Fruit fly (Drosophila melanogaster) whole organism, embryonic: Measurements from ENCODE around the gene dah.

Source experiments
- Atf-2 ChIP-seq: fragments of 200-800 bp; sonication (Bioruptor generic); optimal IDR thresholded peaks from 2 replicates; lab custom pipeline; 2016; ENCODE audit warnings: missing biosample characterization, missing genetic modification characterization
- BtbVII ChIP-seq: fragments of 200-800 bp; sonication (Bioruptor generic); optimal IDR thresholded peaks from 3 replicates; lab custom pipeline; 2017; ENCODE audit warnings: missing biosample characterization, mild to moderate bottlenecking, missing genetic modification characterization
- Bteb2 ChIP-seq: fragments of 200-800 bp; sonication (Bioruptor generic); optimal IDR thresholded peaks from 2 replicates; lab custom pipeline; 2016; ENCODE audit warnings: missing biosample characterization, missing genetic modification characterization
- CG10274 ChIP-seq: fragments of 200-800 bp; sonication (Bioruptor generic); optimal IDR thresholded peaks from 3 replicates; lab custom pipeline; 2017; ENCODE audit warnings: missing biosample characterization, mild to moderate bottlenecking, missing genetic modification characterization
- CG10565 ChIP-seq: fragments of 200-800 bp; sonication (Bioruptor generic); optimal IDR thresholded peaks from 3 replicates; lab custom pipeline; 2016; ENCODE audit warnings: missing biosample characterization, mild to moderate bottlenecking, missing genetic modification characterization
- CG13287 ChIP-seq: fragments of 200-800 bp; sonication (Bioruptor generic); IDR thresholded peaks from 2 replicates; pipeline ENCODE4 v1.3.6; 2022; ENCODE audit warnings: missing biosample characterization, missing genetic modification characterization; ENCODE audit not compliant: partially characterized antibody
- CG13296 ChIP-seq: fragments of 200-800 bp; sonication (Bioruptor generic); optimal IDR thresholded peaks from 3 replicates; lab custom pipeline; 2018; ENCODE audit warnings: missing biosample characterization, mild to moderate bottlenecking, missing genetic modification characterization
- CG15601 ChIP-seq: fragments of 200-800 bp; sonication (Bioruptor generic); optimal IDR thresholded peaks from 3 replicates; lab custom pipeline; 2019; ENCODE audit warnings: missing biosample characterization, mild to moderate bottlenecking, missing genetic modification characterization, moderate library complexity
- CG17568 ChIP-seq: fragments of 200-800 bp; sonication (Bioruptor generic); optimal IDR thresholded peaks from 2 replicates; lab custom pipeline; 2018; ENCODE audit warnings: missing biosample characterization, mild to moderate bottlenecking, missing genetic modification characterization, moderate library complexity
- CG18619 ChIP-seq: fragments of 200-800 bp; sonication (Bioruptor generic); optimal IDR thresholded peaks from 3 replicates; lab custom pipeline; 2017; ENCODE audit warnings: missing biosample characterization, mild to moderate bottlenecking, missing genetic modification characterization
- CG30431 ChIP-seq: fragments of 200-800 bp; sonication (Bioruptor generic); optimal IDR thresholded peaks from 2 replicates; lab custom pipeline; 2017; ENCODE audit warnings: missing biosample characterization, missing genetic modification characterization
- CG3163 ChIP-seq: fragments of 200-800 bp; sonication (Bioruptor generic); optimal IDR thresholded peaks from 3 replicates; lab custom pipeline; 2016; ENCODE audit warnings: missing biosample characterization, missing genetic modification characterization
- CG33557 ChIP-seq: fragments of 200-800 bp; sonication (Bioruptor generic); optimal IDR thresholded peaks from 2 replicates; lab custom pipeline; 2019; ENCODE audit warnings: missing biosample characterization, mild to moderate bottlenecking, missing genetic modification characterization, moderate library complexity
- CG4282 ChIP-seq: fragments of 200-800 bp; sonication (Bioruptor generic); optimal IDR thresholded peaks from 2 replicates; lab custom pipeline; 2016; ENCODE audit warnings: missing biosample characterization, missing genetic modification characterization
- CG4424 ChIP-seq: fragments of 200-800 bp; sonication (Bioruptor generic); optimal IDR thresholded peaks from 3 replicates; lab custom pipeline; 2016; ENCODE audit warnings: missing biosample characterization, missing genetic modification characterization
- CG5245 ChIP-seq: fragments of 200-800 bp; sonication (Bioruptor generic); optimal IDR thresholded peaks from 3 replicates; lab custom pipeline; 2016; ENCODE audit warnings: missing biosample characterization, missing genetic modification characterization
- CG8388 ChIP-seq: fragments of 200-800 bp; sonication (Bioruptor generic); optimal IDR thresholded peaks from 2 replicates; lab custom pipeline; 2019; ENCODE audit warnings: missing biosample characterization, mild to moderate bottlenecking, missing genetic modification characterization, moderate library complexity
- CG8478 ChIP-seq: fragments of >200 bp; optimal IDR thresholded peaks from 2 replicates; lab custom pipeline; 2018
- Chrac-16 ChIP-seq: fragments of 200-800 bp; sonication (Bioruptor generic); optimal IDR thresholded peaks from 3 replicates; lab custom pipeline; 2016; ENCODE audit warnings: missing biosample characterization, missing genetic modification characterization
- Dad ChIP-seq: fragments of 200-800 bp; sonication (Bioruptor generic); optimal IDR thresholded peaks from 3 replicates; lab custom pipeline; 2016; ENCODE audit warnings: missing biosample characterization, missing genetic modification characterization
- Deaf1 ChIP-seq: fragments of 200-800 bp; optimal IDR thresholded peaks from 3 replicates; lab custom pipeline; 2019; ENCODE audit warnings: missing biosample characterization, mild to moderate bottlenecking, missing genetic modification characterization, moderate library complexity
- Dek ChIP-seq: fragments of 200-800 bp; sonication (Bioruptor generic); optimal IDR thresholded peaks from 3 replicates; lab custom pipeline; 2019; ENCODE audit warnings: missing biosample characterization, mild to moderate bottlenecking, missing genetic modification characterization, moderate library complexity
- Kr ChIP-seq: fragments of 200-800 bp; sonication (Bioruptor generic); optimal IDR thresholded peaks from 2 replicates; lab custom pipeline; 2017; ENCODE audit warnings: missing biosample characterization, mild to moderate bottlenecking, missing genetic modification characterization
- MBD-R2 ChIP-seq: fragments of 200-800 bp; sonication (Bioruptor generic); IDR thresholded peaks from 2 replicates; pipeline ENCODE4 v1.3.6; 2022; ENCODE audit warnings: missing biosample characterization, missing genetic modification characterization
- Mad ChIP-seq: fragments of 200-800 bp; sonication (Bioruptor generic); optimal IDR thresholded peaks from 2 replicates; lab custom pipeline; 2016; ENCODE audit warnings: missing biosample characterization, missing genetic modification characterization
- Myb ChIP-seq: fragments of 200-800 bp; sonication (Bioruptor generic); optimal IDR thresholded peaks from 2 replicates; lab custom pipeline; 2016; ENCODE audit warnings: missing biosample characterization, missing genetic modification characterization
- NFAT ChIP-seq: fragments of 200-800 bp; sonication (Bioruptor generic); IDR thresholded peaks from 2 replicates; pipeline ENCODE4 v1.3.6; 2022; ENCODE audit warnings: missing biosample characterization, missing genetic modification characterization
- PHDP ChIP-seq: fragments of 200-800 bp; sonication (Bioruptor generic); optimal IDR thresholded peaks from 3 replicates; lab custom pipeline; 2018; ENCODE audit warnings: missing biosample characterization, mild to moderate bottlenecking, missing genetic modification characterization, moderate library complexity
- Rfx ChIP-seq: fragments of 200-800 bp; sonication (Bioruptor generic); IDR thresholded peaks from 2 replicates; pipeline ENCODE4 v1.3.6; 2022; ENCODE audit warnings: missing biosample characterization, missing genetic modification characterization
- Side ChIP-seq: fragments of 200-800 bp; sonication (Bioruptor generic); optimal IDR thresholded peaks from 2 replicates; lab custom pipeline; 2016; ENCODE audit warnings: missing biosample characterization, missing genetic modification characterization
- Ssrp ChIP-seq: fragments of 200-800 bp; sonication (Bioruptor generic); optimal IDR thresholded peaks from 2 replicates; lab custom pipeline; 2018; ENCODE audit warnings: missing biosample characterization, mild to moderate bottlenecking, missing genetic modification characterization, moderate library complexity
- al ChIP-seq: fragments of 200-800 bp; sonication (Bioruptor generic); IDR thresholded peaks from 2 replicates; pipeline ENCODE4 v1.3.6; 2022; ENCODE audit warnings: missing biosample characterization, missing genetic modification characterization
- amos ChIP-seq: fragments of 200-800 bp; sonication (Bioruptor generic); IDR thresholded peaks from 2 replicates; pipeline ENCODE4 v1.3.6; 2022; ENCODE audit warnings: missing biosample characterization, missing genetic modification characterization; ENCODE audit not compliant: partially characterized antibody
- aop ChIP-seq: fragments of 200-800 bp; sonication (Bioruptor generic); IDR thresholded peaks from 2 replicates; pipeline ENCODE4 v1.3.6; 2022; ENCODE audit warnings: missing biosample characterization, missing genetic modification characterization
- ap ChIP-seq: fragments of 200-800 bp; sonication (Bioruptor generic); IDR thresholded peaks from 2 replicates; pipeline ENCODE4 v1.3.6; 2022; ENCODE audit warnings: missing biosample characterization, missing genetic modification characterization
- ci ChIP-seq: fragments of 200-800 bp; sonication (Bioruptor generic); IDR thresholded peaks from 3 replicates; pipeline ENCODE4 v1.3.6; 2022; ENCODE audit warnings: missing biosample characterization, missing genetic modification characterization
- crp ChIP-seq, 2 experiments: fragments of 200-800 bp; sonication (Bioruptor generic); optimal IDR thresholded peaks; 2 replicates in 1 of 2; 3 replicates in 1 of 2; lab custom pipeline; 2017; ENCODE audit warnings: missing biosample characterization in 2 of 2, missing genetic modification characterization in 2 of 2, mild to moderate bottlenecking in 1 of 2, moderate library complexity in 1 of 2
- da ChIP-seq: fragments of 200-800 bp; sonication (Bioruptor generic); optimal IDR thresholded peaks from 2 replicates; lab custom pipeline; 2016; ENCODE audit warnings: missing biosample characterization, missing genetic modification characterization
- dm ChIP-seq: fragments of 200-800 bp; sonication (Bioruptor generic); optimal IDR thresholded peaks from 3 replicates; lab custom pipeline; 2016; ENCODE audit warnings: missing biosample characterization, missing genetic modification characterization
- dmrt99B ChIP-seq: fragments of 200-800 bp; sonication (Bioruptor generic); optimal IDR thresholded peaks from 2 replicates; lab custom pipeline; 2018; ENCODE audit warnings: missing biosample characterization, mild to moderate bottlenecking, missing genetic modification characterization, moderate library complexity
- fd3F ChIP-seq: fragments of 200-800 bp; sonication (Bioruptor generic); optimal IDR thresholded peaks from 2 replicates; lab custom pipeline; 2018; ENCODE audit warnings: missing biosample characterization, mild to moderate bottlenecking, missing genetic modification characterization, moderate library complexity
- grn ChIP-seq: fragments of 200-800 bp; sonication (Bioruptor generic); optimal IDR thresholded peaks from 3 replicates; lab custom pipeline; 2017; ENCODE audit warnings: missing biosample characterization, missing genetic modification characterization
- jumu ChIP-seq: fragments of 200-800 bp; sonication (Bioruptor generic); optimal IDR thresholded peaks from 3 replicates; lab custom pipeline; 2016; ENCODE audit warnings: missing biosample characterization, missing genetic modification characterization
- lab ChIP-seq: fragments of 200-800 bp; sonication (Bioruptor generic); optimal IDR thresholded peaks from 3 replicates; lab custom pipeline; 2017; ENCODE audit warnings: missing biosample characterization, missing genetic modification characterization, mild to moderate bottlenecking, moderate library complexity, missing genetic modification reagents
- luna ChIP-seq: fragments of 200-800 bp; sonication (Bioruptor generic); optimal IDR thresholded peaks from 2 replicates; lab custom pipeline; 2016; ENCODE audit warnings: missing biosample characterization, missing genetic modification characterization
- pfk ChIP-seq: fragments of 200-800 bp; sonication (Bioruptor generic); optimal IDR thresholded peaks from 2 replicates; lab custom pipeline; 2018; ENCODE audit warnings: missing biosample characterization, mild to moderate bottlenecking, missing genetic modification characterization, moderate library complexity
- trem ChIP-seq: fragments of 200-800 bp; optimal IDR thresholded peaks from 3 replicates; lab custom pipeline; 2019; ENCODE audit warnings: missing biosample characterization, mild to moderate bottlenecking, missing genetic modification characterization, moderate library complexity
- z ChIP-seq: fragments of 200-800 bp; sonication (Bioruptor generic); IDR thresholded peaks from 3 replicates; pipeline ENCODE4 v1.3.6; 2022; ENCODE audit warnings: missing biosample characterization, missing genetic modification characterization
- zf30C ChIP-seq: fragments of 200-800 bp; sonication (Bioruptor generic); optimal IDR thresholded peaks from 3 replicates; lab custom pipeline; 2018; ENCODE audit warnings: missing biosample characterization, mild to moderate bottlenecking, missing genetic modification characterization

dah gene

DNA sequence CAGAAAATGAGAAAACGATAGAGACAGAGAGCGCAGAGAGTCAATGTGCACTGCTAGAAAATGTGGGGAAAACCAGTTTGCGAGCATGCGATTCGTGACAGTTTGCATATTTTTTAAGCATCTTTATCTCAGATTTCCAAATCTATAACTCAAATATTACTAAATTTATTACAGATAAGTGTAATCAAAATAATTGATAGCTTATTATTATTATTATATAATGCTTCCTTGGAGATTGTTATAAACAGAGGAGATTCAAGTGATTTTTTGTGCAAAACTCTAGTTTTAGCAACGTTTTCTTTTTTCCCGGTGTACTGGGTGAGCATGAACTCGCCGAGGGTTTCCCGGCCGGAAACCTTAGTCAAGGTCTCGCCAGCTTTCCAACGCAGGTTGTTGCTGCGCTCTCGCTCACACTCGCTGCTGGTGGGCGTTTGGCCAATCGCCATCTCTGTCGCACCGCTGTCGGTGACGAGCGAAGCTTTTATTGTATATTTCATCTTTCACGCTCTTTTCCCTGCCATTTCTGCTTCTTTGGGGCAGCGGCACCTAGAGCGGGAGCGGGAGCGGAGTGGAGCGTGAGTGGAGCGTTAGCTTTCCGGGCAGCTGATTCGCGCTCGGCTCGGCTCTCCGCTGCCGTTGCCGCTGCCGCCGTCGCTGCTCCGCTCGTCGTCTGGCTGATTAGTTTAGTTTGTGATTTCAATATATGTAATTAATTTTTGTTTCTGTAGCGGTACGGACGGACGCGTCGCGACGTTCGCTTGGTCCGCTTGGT, 29.7 kb upstream of the dah start (continued):
- peak; percentile 57 for TF ChIP-seq CG3163
- peak; percentile 27; the same call in 1 of the 3 replicates for TF ChIP-seq z (GFP tag; lab: Robert Waterston, UW)
- peak; percentile 92 for TF ChIP-seq trem (tag; lab: Kevin White, UChicago)
- peak; percentile 19 for TF ChIP-seq CG8478
- peak; percentile 74 for TF ChIP-seq Side (GFP tag; lab: Kevin White, UChicago)
- TF ChIP-seq CG4282 (GFP tag; lab: Kevin White, UChicago) = peak; percentile 47
- peak; percentile 97 for TF ChIP-seq BtbVII (GFP tag; lab: Kevin White, UChicago)
- peak; percentile 98 for TF ChIP-seq Rfx (GFP tag; lab: Robert Waterston, UW)
- peak; percentile 91 for TF ChIP-seq ap (GFP tag; lab: Robert Waterston, UW)
- TF ChIP-seq dm = peak; percentile 59
- peak; percentile 99 for TF ChIP-seq CG18619 (GFP tag; lab: Kevin White, UChicago)
- TF ChIP-seq aop (GFP tag; lab: Robert Waterston, UW) = peak; percentile 31
- no peak for TF ChIP-seq da (GFP tag; lab: Kevin White, UChicago)
- TF ChIP-seq crp (GFP tag; optimal IDR thresholded peaks at IDR 0.05; lab: Kevin White, UChicago) = peak in 1 of 2 experiments; percentile 70
- TF ChIP-seq NFAT (GFP tag; lab: Robert Waterston, UW) = peak; percentile 92
- peak; percentile 93 for TF ChIP-seq CG17568 (GFP tag; lab: Kevin White, UChicago)
- peak; percentile 97 for TF ChIP-seq CG4424 (GFP tag; lab: Kevin White, UChicago)
- peak; percentile 72 for TF ChIP-seq CG10565 (GFP tag; lab: Kevin White, UChicago)
- TF ChIP-seq pfk (GFP tag; lab: Kevin White, UChicago) = no peak
- peak; percentile 91 for TF ChIP-seq MBD-R2 (GFP tag; lab: Robert Waterston, UW)
- peak; percentile 96 for TF ChIP-seq CG30431 (GFP tag; lab: Kevin White, UChicago)
- no peak for TF ChIP-seq amos (GFP tag; lab: Robert Waterston, UW)
- TF ChIP-seq CG10274 = peak; percentile 91
- peak; percentile 93 for TF ChIP-seq Chrac-16 (GFP tag; lab: Kevin White, UChicago)
- TF ChIP-seq Atf-2 (GFP tag; lab: Kevin White, UChicago) = peak; percentile 51
- peak; percentile 97 for TF ChIP-seq al (GFP tag; lab: Robert Waterston, UW)
- peak; percentile 92 for TF ChIP-seq zf30C (GFP tag; lab: Kevin White, UChicago)
- peak; percentile 97 for TF ChIP-seq CG15601 (tag; lab: Kevin White, UChicago)
- peak; percentile 98 for TF ChIP-seq PHDP
- peak; percentile 98 for TF ChIP-seq Ssrp (tag; lab: Kevin White, UChicago)
- peak; percentile 16 for TF ChIP-seq luna
- no peak; the same call in 1 of the 2 replicates for TF ChIP-seq CG13287
- TF ChIP-seq CG8388 (GFP tag; lab: Kevin White, UChicago) = peak; percentile 96
- TF ChIP-seq Kr (GFP tag; lab: Kevin White, UChicago) = no peak
- peak; percentile 97 for TF ChIP-seq fd3F (GFP tag; lab: Kevin White, UChicago)
- TF ChIP-seq Deaf1 (tag; lab: Kevin White, UChicago) = peak; percentile 79
- peak; percentile 94 for TF ChIP-seq ci (GFP tag; lab: Robert Waterston, UW)
- TF ChIP-seq Myb = peak; percentile 38
- peak; percentile 75 for TF ChIP-seq Mad (GFP tag; lab: Kevin White, UChicago)
- TF ChIP-seq grn (GFP tag; lab: Kevin White, UChicago) = peak; percentile 59
- peak; percentile 99 for TF ChIP-seq lab (GFP tag; lab: Kevin White, UChicago)
- TF ChIP-seq Bteb2 = peak; percentile 83
- peak; percentile 98 for TF ChIP-seq CG13296 (GFP tag; lab: Kevin White, UChicago)
- peak; percentile 72 for TF ChIP-seq Dad
- TF ChIP-seq dmrt99B (tag; lab: Kevin White, UChicago) = peak; percentile 99
- peak; percentile 98 for TF ChIP-seq Dek (tag; lab: Kevin White, UChicago)
- peak; percentile 89 for TF ChIP-seq CG5245 (GFP tag; lab: Kevin White, UChicago)
- peak; percentile 66 for TF ChIP-seq CG33557 (GFP tag; lab: Kevin White, UChicago)
- peak; percentile 58 for TF ChIP-seq jumu (GFP tag; lab: Kevin White, UChicago)
